Worm (Caenorhabditis elegans): ENCODE results near the gene R04D3.4.

Gene R04D3.4

ce11 chrX:13308745-13309144 lies 20.1 kb upstream of the R04D3.4 start, which contains the start of gene srxa-8:
srxa-8 (minus strand) TSS chrX:13308845.
- no peak for TF ChIP-seq unc-62 (GFP tag; optimal IDR thresholded peaks at IDR 0.05)

ce11 chrX:13307852-13308251 lies 19.2 kb upstream of the R04D3.4 start:
- TF ChIP-seq unc-62 (GFP tag; optimal IDR thresholded peaks at IDR 0.05): no peak

- no peak for TF ChIP-seq unc-62 (GFP tag; optimal IDR thresholded peaks at IDR 0.05)
These were observed 18.3 kb upstream of the R04D3.4 start for ce11 chrX:13306869-13307446.

- TF ChIP-seq unc-62 (GFP tag; optimal IDR thresholded peaks at IDR 0.05): no peak
These were observed 17.2 kb upstream of the R04D3.4 start, which contains the start of gene srd-43 for ce11 chrX:13305779-13306178. srd-43 (minus strand) TSS chrX:13305844.

- TF ChIP-seq unc-62 (GFP tag; optimal IDR thresholded peaks at IDR 0.05): no peak
These were observed 14.7 kb upstream of the R04D3.4 start, which contains the start of gene srd-42 for ce11 chrX:13303357-13303756. srd-42 (minus strand) TSS chrX:13303457.

ce11 chrX:13300503-13300902 lies 11.9 kb upstream of the R04D3.4 start, which contains the start of gene srd-39:
srd-39 (minus strand) TSS chrX:13300603.
- TF ChIP-seq unc-62 (GFP tag; optimal IDR thresholded peaks at IDR 0.05): no peak

- no peak for TF ChIP-seq unc-62 (GFP tag; optimal IDR thresholded peaks at IDR 0.05)
These were observed 6.1 kb upstream of the R04D3.4 start, which contains the start of gene srd-36 for ce11 chrX:13294669-13295068. srd-36 (minus strand) TSS chrX:13294769.

ce11 chrX:13293023-13293422 lies 4.4 kb upstream of the R04D3.4 start:
- TF ChIP-seq unc-62 (GFP tag; optimal IDR thresholded peaks at IDR 0.05): no peak

ce11 chrX:13291506-13291905 lies 2.9 kb upstream of the R04D3.4 start, which contains the start of gene srd-38:
srd-38 (plus strand) TSS chrX:13291806.
- no peak for TF ChIP-seq unc-62 (GFP tag; optimal IDR thresholded peaks at IDR 0.05)

- no peak for TF ChIP-seq unc-62 (GFP tag; optimal IDR thresholded peaks at IDR 0.05)
These were observed 1.9 kb upstream of the R04D3.4 start, which contains the start of gene R04D3.3 for ce11 chrX:13290531-13290930. R04D3.3 (minus strand) TSS chrX:13290631.

- no peak for TF ChIP-seq unc-62 (GFP tag; optimal IDR thresholded peaks at IDR 0.05)
These were observed 2.1 kb downstream of the R04D3.4 start, which contains the start of gene R04D3.2 for ce11 chrX:13286533-13286932. R04D3.2 (minus strand) TSS chrX:13286633.

ce11 chrX:13284618-13285017 lies 4.0 kb downstream of the R04D3.4 start:
- TF ChIP-seq unc-62 (GFP tag; optimal IDR thresholded peaks at IDR 0.05): no peak

ce11 chrX:13284091-13284490 lies 4.5 kb downstream of the R04D3.4 start, which contains the start of gene cyp-14A4:
cyp-14A4 (minus strand) TSS chrX:13284197.
- TF ChIP-seq unc-62 (GFP tag; optimal IDR thresholded peaks at IDR 0.05): no peak

- no peak for TF ChIP-seq unc-62 (GFP tag; optimal IDR thresholded peaks at IDR 0.05)
These were observed 5.2 kb downstream of the R04D3.4 start for ce11 chrX:13283462-13283861.

ce11 chrX:13278876-13279275 lies 9.7 kb downstream of the R04D3.4 start, which contains the start of gene phf-33:
phf-33 (minus strand) TSS chrX:13278976.
- no peak for TF ChIP-seq unc-62 (GFP tag; optimal IDR thresholded peaks at IDR 0.05)

ce11 chrX:13274102-13274501 lies 14.5 kb downstream of the R04D3.4 start, which contains the start of gene cyp-14A3:
cyp-14A3 (minus strand) TSS chrX:13274202.
- TF ChIP-seq unc-62 (GFP tag; optimal IDR thresholded peaks at IDR 0.05): no peak

ce11 chrX:13269586-13269985 lies 19.0 kb downstream of the R04D3.4 start, which contains the start of gene cyp-14A2:
cyp-14A2 (minus strand) TSS chrX:13269686.
- no peak for TF ChIP-seq unc-62 (GFP tag; optimal IDR thresholded peaks at IDR 0.05)
